Fruit fly (Drosophila melanogaster): Measurements from ENCODE around the gene CG2200.
A peak's percentile ranks its signal among the peaks of the same experiment; 100 is the strongest.

The CG2200 gene

DNA sequence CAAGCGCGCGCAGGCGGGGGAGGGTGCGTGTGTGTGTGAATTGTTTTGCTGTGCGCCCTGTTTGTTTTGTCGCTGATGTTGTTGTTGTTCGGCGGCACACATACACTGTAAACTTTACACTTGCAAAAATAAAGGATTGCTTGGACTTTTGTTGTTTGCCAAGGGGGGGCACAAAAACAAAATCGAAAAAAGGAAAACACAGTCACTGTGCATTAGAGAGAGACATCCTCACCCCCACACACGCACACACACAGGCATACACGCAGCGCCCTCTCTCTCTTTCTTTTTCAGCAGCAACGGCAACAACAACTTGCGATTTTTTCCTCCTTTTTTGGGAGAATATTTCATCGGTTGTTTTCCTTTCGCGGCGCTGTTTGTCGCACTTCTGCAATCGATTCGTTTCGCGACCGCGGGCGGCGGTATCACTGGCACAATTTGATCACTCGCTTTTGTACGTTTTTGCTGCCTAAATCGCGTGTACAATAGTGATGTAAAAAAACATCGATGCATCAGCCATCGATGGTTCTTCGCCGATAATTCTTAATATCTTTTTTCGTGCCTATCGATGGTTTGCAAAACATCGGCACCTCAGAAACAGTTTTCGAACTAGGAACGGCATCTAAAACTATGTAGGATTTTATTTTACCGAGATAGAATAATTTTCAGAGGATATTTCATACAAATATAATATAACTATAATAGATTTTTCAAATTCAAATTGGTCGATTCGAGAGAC, 4.0 kb upstream of the CG2200 start, which contains the start of gene hep:
hep (minus strand) TSS at position 515 of the 736 bp plus-strand sequence.
- TF ChIP-seq tai (GFP tag; optimal IDR thresholded peaks at IDR 0.05) (no peak), Dfd (GFP tag; optimal IDR thresholded peaks at IDR 0.05) (no peak), sage (GFP tag; optimal IDR thresholded peaks at IDR 0.05) (no peak), lola (GFP tag; optimal IDR thresholded peaks at IDR 0.05) (peak; percentile 19), brk (GFP tag; optimal IDR thresholded peaks at IDR 0.05) (no peak), fru (GFP tag; optimal IDR thresholded peaks at IDR 0.05) (peak; percentile 34), br (GFP tag; optimal IDR thresholded peaks at IDR 0.05) (no peak), ey (GFP tag; optimal IDR thresholded peaks at IDR 0.05) (peak; percentile 14), Mio (GFP tag; optimal IDR thresholded peaks at IDR 0.05) (no peak), Hr83 (GFP tag; optimal IDR thresholded peaks at IDR 0.05; ENCODE audit: poor library complexity, severe bottlenecking) (peak; percentile 24), Rel (GFP tag; optimal IDR thresholded peaks at IDR 0.05) (no peak), Rel (tag; optimal IDR thresholded peaks at IDR 0.05) (peak; percentile 23)

dm6 chrX:13090656-13091261, 3.3 kb upstream of the CG2200 start, which contains the start of gene lic:
Gene lic (plus strand): TSS chrX:13091145.
- TF ChIP-seq Hr83 (GFP tag; optimal IDR thresholded peaks at IDR 0.05; ENCODE audit: poor library complexity, severe bottlenecking): peak; percentile 43
- TF ChIP-seq psq (GFP tag; optimal IDR thresholded peaks at IDR 0.05): peak; percentile 46
- no peak for TF ChIP-seq fru (GFP tag; optimal IDR thresholded peaks at IDR 0.05)

- TF ChIP-seq Myc (optimal IDR thresholded peaks at IDR 0.05) (no peak), usp (GFP tag; optimal IDR thresholded peaks at IDR 0.05) (no peak), jim (GFP tag; optimal IDR thresholded peaks at IDR 0.05) (no peak)
These were observed 2.2 kb upstream of the CG2200 start for dm6 chrX:13091859-13092258.

DNA sequence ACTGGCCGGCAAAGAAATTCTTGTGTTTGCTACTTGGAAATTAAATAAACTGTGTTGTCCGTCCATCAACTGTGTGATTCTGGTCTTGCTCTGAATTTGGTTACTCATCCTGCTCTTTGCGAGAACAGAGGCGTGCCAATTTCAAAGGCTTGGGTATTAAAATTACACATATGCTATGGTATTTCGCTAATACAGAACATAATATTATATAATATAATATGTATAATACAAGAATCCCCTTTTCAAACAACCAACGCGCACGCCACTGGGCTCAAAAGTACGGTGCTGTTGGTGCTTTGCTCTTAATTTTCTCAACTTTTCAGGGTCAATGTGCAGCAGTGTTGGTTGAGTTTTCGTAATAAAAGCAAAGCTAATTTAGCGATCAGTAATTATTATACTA, 5.8 kb downstream of the CG2200 start:
- TF ChIP-seq br (GFP tag; optimal IDR thresholded peaks at IDR 0.05) (peak; percentile 60), Myc (optimal IDR thresholded peaks at IDR 0.05) (no peak), ey (GFP tag; optimal IDR thresholded peaks at IDR 0.05) (peak; percentile 52), brk (GFP tag; optimal IDR thresholded peaks at IDR 0.05) (peak; percentile 14), Dif (GFP tag; optimal IDR thresholded peaks at IDR 0.05; ENCODE audit: partially characterized antibody) (no peak), h (GFP tag; optimal IDR thresholded peaks at IDR 0.05) (peak; percentile 80), foxo (GFP tag; optimal IDR thresholded peaks at IDR 0.05) (peak in 1 of 2 experiments; percentile 92), CG32264 (GFP tag; optimal IDR thresholded peaks at IDR 0.05) (peak; percentile 40), CG9705 (GFP tag; optimal IDR thresholded peaks at IDR 0.05) (peak; percentile 75), fru (GFP tag; optimal IDR thresholded peaks at IDR 0.05) (peak; percentile 66), lola (GFP tag; optimal IDR thresholded peaks at IDR 0.05) (no peak), sv (GFP tag; optimal IDR thresholded peaks at IDR 0.05) (peak; percentile 12), tai (GFP tag; optimal IDR thresholded peaks at IDR 0.05) (no peak), Jra (GFP tag; optimal IDR thresholded peaks at IDR 0.05) (peak; percentile 9), jim (GFP tag; optimal IDR thresholded peaks at IDR 0.05) (no peak), Vsx2 (GFP tag; optimal IDR thresholded peaks at IDR 0.05; ENCODE audit: partially characterized antibody) (no peak), woc (GFP tag; optimal IDR thresholded peaks at IDR 0.05) (no peak), pan (optimal IDR thresholded peaks at IDR 0.05) (no peak), Sp1 (GFP tag; optimal IDR thresholded peaks at IDR 0.05) (peak; percentile 85), Hr83 (GFP tag; optimal IDR thresholded peaks at IDR 0.05; ENCODE audit: poor library complexity, severe bottlenecking) (peak; percentile 59), dmrt93B (GFP tag; optimal IDR thresholded peaks at IDR 0.05) (peak; percentile 78), dsf (GFP tag; optimal IDR thresholded peaks at IDR 0.05; ENCODE audit: borderline replicate concordance) (no peak), OdsH (GFP tag; optimal IDR thresholded peaks at IDR 0.05) (peak; percentile 82), Dfd (GFP tag; optimal IDR thresholded peaks at IDR 0.05) (no peak), HLH106 (tag; optimal IDR thresholded peaks at IDR 0.05) (peak; percentile 93), rgr (GFP tag; optimal IDR thresholded peaks at IDR 0.05) (peak; percentile 90), dl (GFP tag; optimal IDR thresholded peaks at IDR 0.05; ENCODE audit: insufficient read depth in 1 of 2, partially characterized antibody in 2 of 2) (no peak), CrebA (GFP tag; optimal IDR thresholded peaks at IDR 0.05; ENCODE audit: borderline replicate concordance) (no peak), usp (GFP tag; optimal IDR thresholded peaks at IDR 0.05) (no peak), Rel (GFP tag; optimal IDR thresholded peaks at IDR 0.05) (no peak), Rel (tag; optimal IDR thresholded peaks at IDR 0.05) (peak; percentile 67), GATAd (GFP tag; optimal IDR thresholded peaks at IDR 0.05) (no peak), Hnf4 (GFP tag; optimal IDR thresholded peaks at IDR 0.05) (peak; percentile 68), Abd-B (GFP tag; optimal IDR thresholded peaks at IDR 0.05) (no peak), Mio (GFP tag; optimal IDR thresholded peaks at IDR 0.05) (no peak), Hr78 (GFP tag; optimal IDR thresholded peaks at IDR 0.05) (no peak), N (GFP tag; optimal IDR thresholded peaks at IDR 0.05) (no peak), sage (GFP tag; optimal IDR thresholded peaks at IDR 0.05) (peak; percentile 38), psq (GFP tag; optimal IDR thresholded peaks at IDR 0.05) (peak; percentile 81)
